Worm (Caenorhabditis elegans) whole organism, young adult: Measurements from ENCODE around the gene nlp-43.

Experiments used
- B0261.1 ChIP-seq: sonication (generic microtip); optimal IDR thresholded peaks from 2 replicates; lab custom pipeline; 2016; ENCODE audit warnings: mild to moderate bottlenecking, missing genetic modification characterization, moderate library complexity, missing compliant biosample characterization
- C06A6.2 ChIP-seq: fragments of 200-800 bp; sonication (Bioruptor generic); conservative IDR thresholded peaks from 2 replicates; pipeline ENCODE4 v1.3.6; 2022; ENCODE audit warnings: missing genetic modification characterization, missing compliant biosample characterization
- C17E4.6 ChIP-seq: fragments of 200-800 bp; sonication (Bioruptor generic); IDR thresholded peaks from 2 replicates; pipeline ENCODE4 v1.3.6; 2022; ENCODE audit warnings: missing genetic modification reagents, missing genetic modification characterization, missing compliant biosample characterization
- F23B12.7 ChIP-seq: sonication (generic microtip); optimal IDR thresholded peaks from 2 replicates; lab custom pipeline; 2017; ENCODE audit warnings: missing genetic modification characterization, mild to moderate bottlenecking, missing compliant biosample characterization, antibody characterized with exemption, moderate library complexity; ENCODE audit not compliant: insufficient read depth
- F33H1.4 ChIP-seq: fragments of 200-800 bp; sonication (Bioruptor generic); IDR thresholded peaks from 2 replicates; pipeline ENCODE4 v1.3.6; 2022; ENCODE audit warnings: missing genetic modification reagents, missing genetic modification characterization, missing compliant biosample characterization
- F57A8.1 ChIP-seq: fragments of 200-800 bp; sonication (Bioruptor generic); optimal IDR thresholded peaks from 2 replicates; lab custom pipeline; 2018; ENCODE audit warnings: mild to moderate bottlenecking, missing genetic modification characterization, moderate library complexity, missing compliant biosample characterization
- K11D2.4 ChIP-seq: fragments of 200-800 bp; sonication (Bioruptor generic); IDR thresholded peaks from 2 replicates; pipeline ENCODE4 v1.3.6; 2022; ENCODE audit warnings: missing genetic modification reagents, missing genetic modification characterization, missing compliant biosample characterization
- Y56A3A.18 ChIP-seq: fragments of 200-800 bp; sonication (Bioruptor generic); IDR thresholded peaks from 2 replicates; pipeline ENCODE4 v1.3.6; 2022; ENCODE audit warnings: missing genetic modification reagents, missing genetic modification characterization, missing compliant biosample characterization
- akir-1 ChIP-seq: fragments of 200-800 bp; sonication (Bioruptor generic); optimal IDR thresholded peaks from 2 replicates; lab custom pipeline; 2018; ENCODE audit warnings: mild to moderate bottlenecking, missing genetic modification characterization, moderate library complexity, missing compliant biosample characterization
- ama-1 ChIP-seq, 3 experiments: fragments of 150-350 bp in 1 of 3; sonication (generic microtip) in 2 of 3; optimal IDR thresholded peaks; 2 replicates each; lab custom pipeline; 2014 to 2018; ENCODE audit warnings: missing biosample characterization in 2 of 3, missing genetic modification characterization in 2 of 3, missing genetic modification reagents in 2 of 3
- attf-6 ChIP-seq: fragments of 200-800 bp; sonication (Bioruptor generic); IDR thresholded peaks from 2 replicates; pipeline ENCODE4 v1.3.6; 2022; ENCODE audit warnings: missing genetic modification reagents, missing genetic modification characterization, missing compliant biosample characterization
- ceh-40 ChIP-seq: fragments of 200-800 bp; sonication (Bioruptor generic); IDR thresholded peaks from 2 replicates; pipeline ENCODE4 v1.3.6; 2022; ENCODE audit warnings: missing genetic modification characterization, missing compliant biosample characterization
- chd-7 ChIP-seq: sonication (generic microtip); optimal IDR thresholded peaks from 2 replicates; lab custom pipeline; 2016; ENCODE audit warnings: mild to moderate bottlenecking, missing genetic modification characterization, moderate library complexity, missing compliant biosample characterization
- dpff-1 ChIP-seq: sonication (generic microtip); optimal IDR thresholded peaks from 2 replicates; lab custom pipeline; 2017; ENCODE audit warnings: mild to moderate bottlenecking, missing genetic modification characterization, missing compliant biosample characterization
- efl-1 ChIP-seq: fragments of 150-350 bp; optimal IDR thresholded peaks from 2 replicates; lab custom pipeline; 2014; ENCODE audit warnings: missing biosample characterization, missing genetic modification reagents, missing genetic modification characterization
- egl-18 ChIP-seq: fragments of 200-800 bp; sonication (Bioruptor generic); IDR thresholded peaks from 2 replicates; pipeline ENCODE4 v1.3.6; 2022; ENCODE audit warnings: missing genetic modification reagents, missing genetic modification characterization, missing compliant biosample characterization
- ekl-4 ChIP-seq: fragments of 200-800 bp; sonication (Bioruptor generic); IDR thresholded peaks from 2 replicates; pipeline ENCODE4 v1.3.6; 2022; ENCODE audit warnings: missing genetic modification reagents, missing genetic modification characterization, missing compliant biosample characterization
- gei-17 ChIP-seq: fragments of 200-800 bp; sonication (Bioruptor generic); optimal IDR thresholded peaks from 2 replicates; lab custom pipeline; 2018; ENCODE audit warnings: mild to moderate bottlenecking, missing genetic modification characterization, missing compliant biosample characterization
- hlh-26 ChIP-seq: fragments of 200-800 bp; sonication (Bioruptor generic); conservative IDR thresholded peaks from 2 replicates; pipeline ENCODE4 v1.3.6; 2022; ENCODE audit warnings: missing genetic modification reagents, missing genetic modification characterization, missing compliant biosample characterization
- hsf-1 ChIP-seq: fragments of 200-800 bp; sonication (Bioruptor generic); IDR thresholded peaks from 2 replicates; pipeline ENCODE4 v1.3.6; 2022; ENCODE audit warnings: missing genetic modification reagents, missing genetic modification characterization, missing compliant biosample characterization
- let-526 ChIP-seq: fragments of 200-800 bp; sonication (Bioruptor generic); IDR thresholded peaks from 2 replicates; pipeline ENCODE4 v1.3.6; 2022; ENCODE audit warnings: missing genetic modification reagents, missing genetic modification characterization, missing compliant biosample characterization
- let-607 ChIP-seq, 2 experiments: fragments of 200-800 bp in 1 of 2; sonication (Bioruptor generic) in 1 of 2; sonication (generic microtip) in 1 of 2; optimal IDR thresholded peaks; 2 replicates each; lab custom pipeline; 2016 to 2018; ENCODE audit warnings: mild to moderate bottlenecking in 2 of 2, missing compliant biosample characterization in 2 of 2, missing genetic modification characterization in 2 of 2, moderate library complexity in 2 of 2, missing genotype in 1 of 2
- lin-35 ChIP-seq, 3 experiments: fragments of 150-350 bp in 2 of 3; sonication (generic microtip) in 1 of 3; optimal IDR thresholded peaks; 2 replicates each; lab custom pipeline; 2014 to 2018; ENCODE audit warnings: missing biosample characterization in 3 of 3, missing genetic modification characterization in 3 of 3, missing genetic modification reagents in 3 of 3
- lin-54 ChIP-seq: fragments of 200-800 bp; sonication (Bioruptor generic); optimal IDR thresholded peaks from 2 replicates; lab custom pipeline; 2018; ENCODE audit warnings: mild to moderate bottlenecking, missing genetic modification characterization, missing compliant biosample characterization
- lsy-27 ChIP-seq: sonication (generic microtip); optimal IDR thresholded peaks from 2 replicates; lab custom pipeline; 2017; ENCODE audit warnings: missing genetic modification characterization, mild to moderate bottlenecking, missing compliant biosample characterization, antibody characterized with exemption, missing genotype, borderline replicate concordance; ENCODE audit not compliant: insufficient read depth
- madf-10 ChIP-seq: sonication (generic microtip); optimal IDR thresholded peaks from 2 replicates; lab custom pipeline; 2016; ENCODE audit warnings: mild to moderate bottlenecking, missing genetic modification characterization, missing compliant biosample characterization
- nfya-2 ChIP-seq: fragments of 200-800 bp; sonication (Bioruptor generic); IDR thresholded peaks from 2 replicates; pipeline ENCODE4 v1.3.6; 2022; ENCODE audit warnings: missing genetic modification reagents, missing genetic modification characterization, missing compliant biosample characterization
- nfyb-1 ChIP-seq: fragments of 200-800 bp; sonication (Bioruptor generic); IDR thresholded peaks from 2 replicates; pipeline ENCODE4 v1.3.6; 2022; ENCODE audit warnings: missing genetic modification reagents, missing genetic modification characterization, missing compliant biosample characterization
- nhr-120 ChIP-seq: fragments of 200-800 bp; sonication (Bioruptor generic); IDR thresholded peaks from 2 replicates; pipeline ENCODE4 v1.3.6; 2022; ENCODE audit warnings: missing genetic modification characterization, missing compliant biosample characterization
- nhr-179 ChIP-seq: sonication (generic microtip); optimal IDR thresholded peaks from 2 replicates; lab custom pipeline; 2016; ENCODE audit warnings: mild to moderate bottlenecking, missing genetic modification characterization, missing compliant biosample characterization
- nhr-80 ChIP-seq: sonication (generic microtip); optimal IDR thresholded peaks from 2 replicates; lab custom pipeline; 2016; ENCODE audit warnings: missing genetic modification characterization, missing compliant biosample characterization
- pha-4 ChIP-seq: fragments of 150-350 bp; sonication (generic microtip); optimal IDR thresholded peaks from 2 replicates; lab custom pipeline; 2014; ENCODE audit warnings: missing biosample characterization, missing genetic modification reagents, missing genetic modification characterization
- repo-1 ChIP-seq: sonication (generic microtip); optimal IDR thresholded peaks from 2 replicates; lab custom pipeline; 2017; ENCODE audit warnings: mild to moderate bottlenecking, missing genetic modification characterization, missing compliant biosample characterization
- sea-2 ChIP-seq: fragments of 200-800 bp; sonication (Bioruptor generic); IDR thresholded peaks from 2 replicates; pipeline ENCODE4 v1.3.6; 2022; ENCODE audit warnings: missing genetic modification characterization, missing compliant biosample characterization
- snpc-1.3 ChIP-seq: sonication (generic microtip); optimal IDR thresholded peaks from 2 replicates; lab custom pipeline; 2017; ENCODE audit warnings: missing genetic modification characterization, mild to moderate bottlenecking, missing compliant biosample characterization, antibody characterized with exemption, moderate library complexity, missing genotype, missing genetic modification reagents; ENCODE audit not compliant: insufficient read depth
- snpc-3.4 ChIP-seq: sonication (generic microtip); optimal IDR thresholded peaks from 2 replicates; lab custom pipeline; 2017; ENCODE audit warnings: missing genetic modification characterization, mild to moderate bottlenecking, missing compliant biosample characterization, antibody characterized with exemption, moderate library complexity, missing genotype, missing genetic modification reagents
- somi-1 ChIP-seq: fragments of 200-800 bp; sonication (Bioruptor generic); optimal IDR thresholded peaks from 2 replicates; lab custom pipeline; 2018; ENCODE audit warnings: mild to moderate bottlenecking, missing genetic modification characterization, missing compliant biosample characterization
- tbp1 ChIP-seq: fragments of 200-800 bp; sonication (Bioruptor generic); optimal IDR thresholded peaks from 2 replicates; lab custom pipeline; 2018; ENCODE audit warnings: mild to moderate bottlenecking, missing genetic modification characterization, missing compliant biosample characterization
- unc-62 ChIP-seq: fragments of 150-350 bp; optimal IDR thresholded peaks from 2 replicates; lab custom pipeline; 2014; ENCODE audit warnings: missing biosample characterization, missing genetic modification reagents, missing genetic modification characterization
- ztf-25 ChIP-seq: fragments of 200-800 bp; sonication (Bioruptor generic); IDR thresholded peaks from 2 replicates; pipeline ENCODE4 v1.3.6; 2022; ENCODE audit warnings: missing genetic modification reagents, missing genetic modification characterization, missing compliant biosample characterization

The nlp-43 gene

DNA sequence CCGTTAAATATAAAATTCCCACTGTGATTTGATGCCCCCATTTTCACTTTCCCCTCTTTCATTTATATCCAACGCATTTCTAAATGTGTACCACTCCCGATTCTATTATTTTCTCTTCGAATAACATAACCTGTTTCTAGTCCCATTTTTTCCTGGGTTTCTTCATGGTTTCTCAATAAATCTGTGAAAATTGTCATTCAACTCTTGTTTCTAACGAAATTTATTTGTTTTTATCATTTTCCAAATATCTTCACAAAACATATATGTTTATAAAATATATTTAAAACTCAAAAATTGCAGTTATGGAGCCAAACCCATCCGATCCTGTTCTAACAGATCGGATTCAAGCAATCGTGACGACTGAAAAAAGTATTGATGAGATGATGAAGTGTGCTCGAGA lies 21.3 kb upstream of the nlp-43 start, which contains the start of gene mdt-11:
Gene mdt-11 (plus strand): TSS at position 301 of the 400 bp plus-strand sequence.
- TF ChIP-seq nfya-2 (GFP tag; lab: Robert Waterston, UW) (no peak), pha-4 (tag; lab: Kevin White, UChicago) (no peak), ztf-25 (GFP tag; lab: Robert Waterston, UW) (no peak), C17E4.6 (no peak), nhr-120 (GFP tag; lab: Robert Waterston, UW) (no peak), gei-17 (GFP tag; lab: Kevin White, UChicago) (no peak), lin-54 (GFP tag; lab: Kevin White, UChicago) (no peak), egl-18 (GFP tag; lab: Robert Waterston, UW) (no peak), akir-1 (GFP tag; lab: Kevin White, UChicago) (no peak), hsf-1 (GFP tag; lab: Robert Waterston, UW) (no peak)

DNA sequence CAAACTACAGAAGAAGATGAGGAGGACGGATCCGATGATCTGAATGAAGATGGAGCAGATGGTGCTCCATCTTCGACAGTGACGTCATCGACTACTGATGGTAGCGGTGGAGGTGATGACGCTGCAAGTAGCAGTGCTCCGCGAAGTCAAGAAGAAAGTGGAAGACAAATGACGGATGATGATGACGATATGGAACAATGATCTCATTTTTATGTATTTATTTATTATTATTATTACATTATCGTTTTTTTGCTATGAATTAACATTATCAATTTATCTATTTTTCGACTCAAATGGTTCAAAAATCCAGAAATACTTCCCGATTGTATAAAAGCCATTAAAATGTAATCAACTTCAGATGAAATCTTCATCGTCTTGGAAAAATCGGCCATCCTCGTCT lies 20.5 kb upstream of the nlp-43 start, which contains the start of gene R144.3:
Gene R144.3 (plus strand): TSS at position 301 of the 400 bp plus-strand sequence.
- TF ChIP-seq K11D2.4 (GFP tag; lab: Robert Waterston, UW) (no peak), nhr-179 (tag; lab: Kevin White, UChicago) (no peak), nfya-2 (GFP tag; lab: Robert Waterston, UW) (no peak), attf-6 (GFP tag; lab: Robert Waterston, UW) (no peak), lsy-27 (tag; lab: Kevin White, UChicago) (no peak), efl-1 (GFP tag; lab: Kevin White, UChicago) (no peak), F23B12.7 (no peak), chd-7 (tag; lab: Kevin White, UChicago) (no peak), Y56A3A.18 (GFP tag; lab: Robert Waterston, UW) (no peak), unc-62 (no peak), sea-2 (GFP tag; lab: Robert Waterston, UW) (no peak)
- TF ChIP-seq, all 124 proteins: peak for 0

DNA sequence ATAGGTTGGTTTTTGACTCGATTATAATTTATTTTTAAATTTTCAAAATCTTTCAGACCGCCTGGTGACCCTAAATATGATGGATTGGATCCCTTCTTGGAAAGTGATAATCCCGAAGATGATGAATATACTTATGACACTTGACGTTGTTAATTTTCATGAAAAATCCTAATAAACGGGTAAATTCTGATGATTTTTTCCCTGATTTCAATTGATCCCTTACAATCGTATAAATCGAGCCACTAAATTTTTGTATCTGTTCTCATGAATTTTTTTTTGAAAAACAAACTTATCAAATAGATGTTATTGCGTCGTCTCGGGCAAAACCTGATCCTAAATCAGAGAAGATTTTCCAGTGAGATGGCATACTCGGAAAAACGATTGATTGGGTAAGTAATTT lies 19.2 kb upstream of the nlp-43 start, which contains the start of gene R144.13:
Gene R144.13 (plus strand): TSS at position 301 of the 400 bp plus-strand sequence.
- TF ChIP-seq F57A8.1 (GFP tag; lab: Kevin White, UChicago) (no peak), repo-1 (tag; lab: Kevin White, UChicago) (no peak), ceh-40 (GFP tag; lab: Robert Waterston, UW) (no peak), B0261.1 (no peak), hlh-26 (GFP tag; lab: Robert Waterston, UW) (no peak), F33H1.4 (GFP tag; lab: Robert Waterston, UW) (no peak)

DNA sequence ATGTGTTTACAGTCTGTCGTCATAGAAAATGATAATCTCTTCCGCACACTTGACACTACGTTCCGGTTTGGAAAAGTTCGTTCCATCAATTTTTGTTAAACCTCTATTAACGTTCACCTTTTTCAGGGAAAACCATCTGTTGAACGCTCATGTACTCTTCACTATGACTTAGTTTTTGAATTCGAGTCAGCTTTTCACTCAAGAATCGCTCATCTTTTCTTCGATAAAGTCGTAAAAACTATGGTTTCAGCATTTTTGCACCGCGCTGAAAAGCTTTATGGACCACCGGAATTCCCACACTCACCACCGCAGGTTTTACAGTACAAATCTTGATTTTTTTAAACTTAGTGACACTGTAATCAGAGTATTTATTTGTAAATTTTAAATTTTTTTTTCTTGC lies 18.6 kb upstream of the nlp-43 start:
- TF ChIP-seq nfyb-1 (GFP tag; lab: Robert Waterston, UW) (0 out of 2 replicates have a peak, but pooled peaks have one; percentile 12), lsy-27 (tag; lab: Kevin White, UChicago) (no peak), ama-1 (optimal IDR thresholded peaks at IDR 0.05; lab: Kevin White, UChicago) (peak; percentile 43), ama-1 (GFP tag; optimal IDR thresholded peaks at IDR 0.05; lab: Kevin White, UChicago) (no peak), nhr-80 (no peak), somi-1 (no peak), lin-35 (GFP tag; optimal IDR thresholded peaks at IDR 0.05; lab: Kevin White, UChicago) (peak in 1 of 3 experiments; percentile 4)

DNA sequence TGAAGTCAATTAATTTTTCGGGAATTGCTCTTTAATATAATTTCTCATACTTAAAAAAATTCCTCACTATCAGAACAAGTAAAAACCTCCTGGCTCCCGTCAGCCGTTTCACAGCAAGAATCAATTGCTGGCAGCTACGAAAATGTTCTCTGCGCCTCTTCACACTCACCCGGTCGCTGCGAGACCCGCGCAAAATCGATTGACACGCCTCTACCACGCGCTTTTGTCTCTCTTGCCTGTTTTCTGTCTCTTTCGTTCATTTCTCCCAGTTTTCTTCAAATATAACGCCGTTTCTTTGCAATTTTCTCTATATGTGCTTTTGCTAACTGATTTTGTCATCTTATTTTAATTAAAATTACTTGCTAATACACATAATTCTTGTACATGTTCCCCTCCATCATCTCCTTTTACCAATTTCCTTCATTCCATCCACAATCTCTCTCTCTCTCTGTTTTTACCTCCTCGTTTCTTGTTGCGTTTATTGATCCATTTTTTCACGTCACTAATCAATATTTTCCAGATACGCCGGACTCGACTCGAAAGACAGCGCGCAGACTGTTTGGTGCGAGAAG lies 17.7 kb upstream of the nlp-43 start, which contains the start of gene pcf-11:
Gene pcf-11 (plus strand): TSS at position 522 of the 572 bp plus-strand sequence.
- TF ChIP-seq let-526 (GFP tag; lab: Robert Waterston, UW) (no peak), F33H1.4 (GFP tag; lab: Robert Waterston, UW) (peak; percentile 73), snpc-1.3 (peak; percentile 12), let-607 (tag; optimal IDR thresholded peaks at IDR 0.05; lab: Kevin White, UChicago) (peak; percentile 33 to 36), madf-10 (tag; lab: Kevin White, UChicago) (peak; percentile 14), snpc-3.4 (tag; lab: Kevin White, UChicago) (peak; percentile 26), tbp1 (GFP tag; lab: Kevin White, UChicago) (peak; percentile 15), dpff-1 (tag; lab: Kevin White, UChicago) (no peak), F23B12.7 (peak; percentile 3), ekl-4 (GFP tag; lab: Robert Waterston, UW) (0 out of 2 replicates have a peak, but pooled peaks have one; percentile 20), C06A6.2 (0 out of 2 replicates have a peak, but pooled peaks have one; percentile 13), C17E4.6 (no peak), lin-54 (GFP tag; lab: Kevin White, UChicago) (peak; percentile 17)
